Fruit fly (Drosophila melanogaster): ENCODE results near the gene Brr2.
A peak's percentile ranks its signal among the peaks of the same experiment; 100 is the strongest.

Brr2 gene

DNA sequence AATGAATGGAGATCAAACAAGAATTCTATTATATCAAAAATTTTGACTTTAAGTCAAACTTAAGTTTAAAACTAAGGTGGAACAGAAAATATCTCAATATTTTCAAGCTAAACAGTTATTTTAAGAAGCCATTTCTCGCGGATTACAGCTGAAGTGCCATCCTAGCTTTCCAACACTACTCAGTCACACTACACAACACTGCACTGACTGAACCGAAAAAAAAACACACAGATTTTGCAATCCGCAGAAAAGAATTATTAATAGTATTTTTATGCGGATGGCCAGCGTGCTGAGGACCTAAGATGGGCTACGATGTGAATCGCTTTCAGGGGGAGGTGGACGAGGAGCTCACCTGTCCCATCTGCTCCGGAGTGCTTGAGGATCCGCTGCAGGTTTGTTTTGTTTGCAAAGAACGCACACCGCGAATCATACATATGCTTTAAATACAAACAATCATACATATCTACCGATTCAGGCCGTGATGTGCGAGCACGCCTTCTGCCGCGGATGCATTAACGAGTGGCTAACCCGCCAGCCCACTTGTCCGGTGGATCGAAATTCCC is 11.1 kb downstream of the Brr2 start, which contains the start of gene elgi (continued):
- TF ChIP-seq crp (GFP tag; optimal IDR thresholded peaks at IDR 0.05) (peak in 1 of 2 experiments; percentile 71), tin (GFP tag; optimal IDR thresholded peaks at IDR 0.05) (peak; percentile 62), Lpt (GFP tag; optimal IDR thresholded peaks at IDR 0.05) (no peak), Bgb (GFP tag; IDR thresholded peaks at IDR 0.05; ENCODE audit: partially characterized antibody) (no peak), Side (GFP tag; optimal IDR thresholded peaks at IDR 0.05) (peak; percentile 55), CG11456 (GFP tag; IDR thresholded peaks at IDR 0.05) (peak; percentile 79), tll (GFP tag; optimal IDR thresholded peaks at IDR 0.05) (no peak), CG4854 (GFP tag; optimal IDR thresholded peaks at IDR 0.05) (peak; percentile 31), nau (GFP tag; optimal IDR thresholded peaks at IDR 0.05) (no peak), row (GFP tag; IDR thresholded peaks at IDR 0.05) (peak; percentile 84), CG10979 (tag; optimal IDR thresholded peaks at IDR 0.05) (peak; percentile 24), CG4360 (GFP tag; IDR thresholded peaks at IDR 0.05) (no peak), otp (GFP tag; IDR thresholded peaks at IDR 0.05) (no peak), sisA (GFP tag; IDR thresholded peaks at IDR 0.05) (0 out of 2 replicates have a peak, but pooled peaks have one; percentile 25), NFAT (GFP tag; IDR thresholded peaks at IDR 0.05) (peak; percentile 74), BEAF-32 (GFP tag; optimal IDR thresholded peaks at IDR 0.05) (peak; percentile 12), Pdp1 (GFP tag; optimal IDR thresholded peaks at IDR 0.05) (peak; percentile 48 to 55), CG9932 (GFP tag; IDR thresholded peaks at IDR 0.05) (peak; percentile 82), CG12942 (GFP tag; optimal IDR thresholded peaks at IDR 0.05) (peak; percentile 51), CG16779 (GFP tag; IDR thresholded peaks at IDR 0.05) (peak; percentile 37; the same call in 1 of the 2 replicates), CG7963 (GFP tag; IDR thresholded peaks at IDR 0.05; ENCODE audit: partially characterized antibody) (no peak), nerfin-1 (tag; optimal IDR thresholded peaks at IDR 0.05) (peak; percentile 18), CG32532 (GFP tag; IDR thresholded peaks at IDR 0.05) (peak; percentile 58; the same call in 1 of the 2 replicates), CG2116 (GFP tag; optimal IDR thresholded peaks at IDR 0.05) (peak; percentile 23), CG8089 (GFP tag; optimal IDR thresholded peaks at IDR 0.05) (peak; percentile 20), chn (GFP tag; optimal IDR thresholded peaks at IDR 0.05) (peak; percentile 46), CG12769 (tag; optimal IDR thresholded peaks at IDR 0.05) (peak; percentile 58), ERR (GFP tag; optimal IDR thresholded peaks at IDR 0.05) (no peak), pho (GFP tag; optimal IDR thresholded peaks at IDR 0.05) (peak; percentile 67), Dad (GFP tag; optimal IDR thresholded peaks at IDR 0.05) (peak; percentile 43), CG15601 (tag; optimal IDR thresholded peaks at IDR 0.05) (no peak), CG9817 (tag; optimal IDR thresholded peaks at IDR 0.05) (peak; percentile 57), CG3281 (GFP tag; optimal IDR thresholded peaks at IDR 0.05) (peak; percentile 43), bcd (GFP tag; optimal IDR thresholded peaks at IDR 0.05) (peak; percentile 64), CG9876 (GFP tag; optimal IDR thresholded peaks at IDR 0.05) (peak; percentile 44), Mad (GFP tag; optimal IDR thresholded peaks at IDR 0.05) (peak; percentile 9), dmrt11E (tag; optimal IDR thresholded peaks at IDR 0.05) (peak; percentile 14), CG12299 (tag; optimal IDR thresholded peaks at IDR 0.05) (no peak), CG11504 (tag; optimal IDR thresholded peaks at IDR 0.05) (no peak), ab (GFP tag; optimal IDR thresholded peaks at IDR 0.05) (no peak), CG6175 (GFP tag; IDR thresholded peaks at IDR 0.05) (0 out of 3 replicates have a peak, but pooled peaks have one; percentile 7), phol (tag; optimal IDR thresholded peaks at IDR 0.05) (peak; percentile 67), bbx (GFP tag; IDR thresholded peaks at IDR 0.05; ENCODE audit: partially characterized antibody) (peak; percentile 49), p53 (GFP tag; optimal IDR thresholded peaks at IDR 0.05) (no peak), CG14860 (GFP tag; IDR thresholded peaks at IDR 0.05; ENCODE audit: partially characterized antibody) (no peak), MBD-R2 (GFP tag; IDR thresholded peaks at IDR 0.05) (peak; percentile 96), nom (GFP tag; optimal IDR thresholded peaks at IDR 0.05) (peak; percentile 31), CG17612 (GFP tag; IDR thresholded peaks at IDR 0.05) (no peak), CG2120 (GFP tag; optimal IDR thresholded peaks at IDR 0.05) (peak; percentile 85)
